Worm (Caenorhabditis elegans) whole organism, L3 larva: Measurements from ENCODE around the gene znf-782.

Source experiments
- R02D3.7 ChIP-seq: fragments of 150-350 bp; optimal IDR thresholded peaks from 2 replicates; lab custom pipeline; 2014; ENCODE audit warnings: missing biosample characterization, missing genetic modification characterization
- ZK546.5 ChIP-seq: sonication (generic microtip); optimal IDR thresholded peaks from 2 replicates; lab custom pipeline; 2017; ENCODE audit warnings: missing biosample characterization, missing genetic modification characterization
- aly-2 ChIP-seq: fragments of 150-350 bp; optimal IDR thresholded peaks from 2 replicates; lab custom pipeline; 2014; ENCODE audit warnings: missing biosample characterization, missing genetic modification characterization
- ama-1 ChIP-seq: fragments of 150-350 bp; optimal IDR thresholded peaks from 2 replicates; lab custom pipeline; 2018
- ceh-16 ChIP-seq: sonication (generic microtip); optimal IDR thresholded peaks from 2 replicates; lab custom pipeline; 2017; ENCODE audit warnings: missing biosample characterization, missing genetic modification characterization
- ceh-28 ChIP-seq: fragments of 150-350 bp; optimal IDR thresholded peaks from 2 replicates; lab custom pipeline; 2014; ENCODE audit warnings: missing biosample characterization, missing genetic modification reagents, missing genetic modification characterization
- daf-12 ChIP-seq: fragments of 150-350 bp; optimal IDR thresholded peaks from 2 replicates; lab custom pipeline; 2014; ENCODE audit warnings: missing biosample characterization, missing genetic modification reagents, missing genetic modification characterization
- egl-5 ChIP-seq: fragments of 150-350 bp; optimal IDR thresholded peaks from 2 replicates; lab custom pipeline; 2017; ENCODE audit warnings: missing biosample characterization, missing genetic modification reagents, missing genetic modification characterization, inconsistent platforms
- elt-1 ChIP-seq: fragments of 150-350 bp; optimal IDR thresholded peaks from 2 replicates; lab custom pipeline; 2014; ENCODE audit warnings: missing biosample characterization, missing genetic modification characterization
- elt-2 ChIP-seq: sonication (generic microtip); optimal IDR thresholded peaks from 2 replicates; lab custom pipeline; 2016; ENCODE audit warnings: missing genetic modification reagents, mild to moderate bottlenecking, missing genetic modification characterization, missing compliant biosample characterization
- elt-3 ChIP-seq, 3 experiments: fragments of 150-350 bp in 1 of 3; sonication (generic microtip) in 2 of 3; optimal IDR thresholded peaks; 2 replicates in 2 of 3; 4 replicates in 1 of 3; lab custom pipeline; 2014 to 2017; ENCODE audit warnings: missing biosample characterization in 3 of 3, missing genetic modification characterization in 3 of 3
- eor-1 ChIP-seq, 2 experiments: fragments of 150-350 bp; optimal IDR thresholded peaks; 2 replicates each; lab custom pipeline; 2014 to 2018; ENCODE audit warnings: missing biosample characterization in 2 of 2, missing genetic modification characterization in 2 of 2
- fkh-10 ChIP-seq: sonication (generic microtip); optimal IDR thresholded peaks from 2 replicates; lab custom pipeline; 2017; ENCODE audit warnings: missing biosample characterization, missing genetic modification reagents, missing genetic modification characterization
- fkh-2 ChIP-seq: fragments of 150-350 bp; optimal IDR thresholded peaks from 2 replicates; lab custom pipeline; 2014; ENCODE audit warnings: missing biosample characterization, missing genetic modification reagents, missing genetic modification characterization
- hmg-11 ChIP-seq: sonication (generic microtip); optimal IDR thresholded peaks from 2 replicates; lab custom pipeline; 2016; ENCODE audit warnings: missing genetic modification characterization, missing compliant biosample characterization
- jun-1 ChIP-seq: fragments of 150-350 bp; optimal IDR thresholded peaks from 2 replicates; lab custom pipeline; 2014; ENCODE audit warnings: missing biosample characterization, missing genetic modification reagents, missing genetic modification characterization
- lin-15B ChIP-seq: fragments of 150-350 bp; optimal IDR thresholded peaks from 2 replicates; lab custom pipeline; 2014; ENCODE audit warnings: missing biosample characterization, missing genetic modification characterization
- lin-39 ChIP-seq: fragments of 150-350 bp; optimal IDR thresholded peaks from 2 replicates; lab custom pipeline; 2018; ENCODE audit warnings: missing biosample characterization, missing genetic modification reagents, missing genetic modification characterization
- lsy-12 ChIP-seq: sonication (generic microtip); optimal IDR thresholded peaks from 2 replicates; lab custom pipeline; 2016; ENCODE audit warnings: mild to moderate bottlenecking, missing genetic modification characterization, missing compliant biosample characterization
- mdl-1 ChIP-seq: fragments of 150-350 bp; optimal IDR thresholded peaks from 2 replicates; lab custom pipeline; 2014; ENCODE audit warnings: missing biosample characterization, missing genetic modification characterization
- mml-1 ChIP-seq: fragments of 150-350 bp; sonication (generic microtip); optimal IDR thresholded peaks from 3 replicates; lab custom pipeline; 2014; ENCODE audit warnings: missing biosample characterization, missing genetic modification characterization
- nfya-1 ChIP-seq: sonication (generic microtip); optimal IDR thresholded peaks from 2 replicates; lab custom pipeline; 2017; ENCODE audit warnings: missing genetic modification characterization, mild to moderate bottlenecking, missing compliant biosample characterization, antibody characterized with exemption, moderate library complexity; ENCODE audit not compliant: insufficient read depth
- nhr-23 ChIP-seq: fragments of 150-350 bp; optimal IDR thresholded peaks from 2 replicates; lab custom pipeline; 2014; ENCODE audit warnings: missing biosample characterization, missing genetic modification reagents, missing genetic modification characterization
- nhr-25 ChIP-seq: sonication (generic microtip); optimal IDR thresholded peaks from 2 replicates; lab custom pipeline; 2017; ENCODE audit warnings: missing biosample characterization, missing genetic modification characterization
- nhr-67 ChIP-seq: fragments of 150-350 bp; optimal IDR thresholded peaks from 2 replicates; lab custom pipeline; 2014; ENCODE audit warnings: missing biosample characterization, missing genetic modification characterization
- pha-4 ChIP-seq: fragments of 150-350 bp; optimal IDR thresholded peaks from 2 replicates; lab custom pipeline; 2014; ENCODE audit warnings: missing biosample characterization, missing genetic modification reagents, missing genetic modification characterization
- pqm-1 ChIP-seq: fragments of 150-350 bp; optimal IDR thresholded peaks from 2 replicates; lab custom pipeline; 2017; ENCODE audit warnings: missing biosample characterization, missing genetic modification characterization, inconsistent platforms
- sea-2 ChIP-seq: fragments of 150-350 bp; sonication (generic microtip); optimal IDR thresholded peaks from 4 replicates; lab custom pipeline; 2014; ENCODE audit warnings: missing biosample characterization, missing genetic modification reagents, missing genetic modification characterization
- skn-1 ChIP-seq: fragments of 150-350 bp; optimal IDR thresholded peaks from 2 replicates; lab custom pipeline; 2014; ENCODE audit warnings: missing biosample characterization, missing genetic modification characterization
- snpc-4 ChIP-seq: fragments of 150-350 bp; optimal IDR thresholded peaks from 2 replicates; lab custom pipeline; 2014; ENCODE audit warnings: missing biosample characterization, missing genetic modification characterization
- tbx-2 ChIP-seq: sonication (generic microtip); optimal IDR thresholded peaks from 2 replicates; lab custom pipeline; 2016; ENCODE audit warnings: mild to moderate bottlenecking, missing genetic modification characterization, missing compliant biosample characterization
- unc-39 ChIP-seq: sonication (generic microtip); optimal IDR thresholded peaks from 4 replicates; lab custom pipeline; 2017; ENCODE audit warnings: missing biosample characterization, missing genetic modification characterization
- unc-62 ChIP-seq: fragments of 150-350 bp; sonication (generic microtip); optimal IDR thresholded peaks from 4 replicates; lab custom pipeline; 2014; ENCODE audit warnings: missing biosample characterization, missing genetic modification reagents, missing genetic modification characterization
- ztf-4 ChIP-seq: fragments of 150-350 bp; optimal IDR thresholded peaks from 2 replicates; lab custom pipeline; 2014; ENCODE audit warnings: missing biosample characterization, missing genetic modification characterization

Gene znf-782

DNA sequence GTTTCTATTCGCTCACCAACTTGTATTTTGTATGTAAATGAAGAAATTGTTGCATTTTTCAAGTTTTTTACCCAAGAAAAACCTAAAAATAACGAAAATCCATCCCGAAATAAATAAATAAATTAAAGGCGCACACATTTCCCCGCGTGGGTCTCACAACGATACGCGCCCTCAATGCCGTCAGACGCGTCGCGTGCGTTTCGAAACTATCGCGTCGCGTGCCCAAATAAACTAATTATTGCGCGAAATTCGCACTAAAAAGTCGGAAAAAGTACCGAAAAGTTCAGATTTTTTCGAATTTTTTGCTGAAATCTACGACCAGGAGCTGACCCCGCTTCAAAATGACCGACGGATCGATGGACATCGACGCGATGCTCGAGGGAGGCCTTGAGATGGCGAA lies 54.9 kb downstream of the znf-782 start, which contains the start of gene rbm-39:
Gene rbm-39, plus strand, starts transcription at position 178 of the 400 bp plus-strand sequence.
- TF ChIP-seq mml-1 (tag; lab: Kevin White, UChicago) (no peak), egl-5 (tag; lab: Kevin White, UChicago) (peak; percentile 99), unc-39 (tag; lab: Kevin White, UChicago) (no peak), ceh-28 (tag; lab: Kevin White, UChicago) (peak; percentile 24), ama-1 (peak; percentile 94), nfya-1 (tag; lab: Kevin White, UChicago) (peak; percentile 86), jun-1 (peak; percentile 54), nhr-25 (tag; lab: Kevin White, UChicago) (peak; percentile 71), elt-2 (tag; lab: Kevin White, UChicago) (peak; percentile 54), hmg-11 (tag; lab: Kevin White, UChicago) (peak; percentile 63), lsy-12 (tag; lab: Kevin White, UChicago) (peak; percentile 63), unc-62 (GFP tag; lab: Kevin White, UChicago) (no peak), ceh-16 (tag; lab: Kevin White, UChicago) (no peak), skn-1 (tag; lab: Kevin White, UChicago) (peak; percentile 87), lin-39 (peak; percentile 95), fkh-10 (peak; percentile 35), pha-4 (tag; lab: Kevin White, UChicago) (peak; percentile 95), R02D3.7 (tag; lab: Kevin White, UChicago) (peak; percentile 66), aly-2 (tag; lab: Kevin White, UChicago) (no peak), lin-15B (peak; percentile 93), tbx-2 (peak; percentile 21), fkh-2 (tag; lab: Kevin White, UChicago) (no peak), ztf-4 (tag; lab: Kevin White, UChicago) (peak; percentile 56), nhr-23 (tag; lab: Kevin White, UChicago) (peak; percentile 84), pqm-1 (tag; lab: Kevin White, UChicago) (peak; percentile 3), snpc-4 (tag; lab: Kevin White, UChicago) (peak; percentile 70), eor-1 (tag; optimal IDR thresholded peaks at IDR 0.05; lab: Kevin White, UChicago) (no peak), mdl-1 (tag; lab: Kevin White, UChicago) (peak; percentile 26)

DNA sequence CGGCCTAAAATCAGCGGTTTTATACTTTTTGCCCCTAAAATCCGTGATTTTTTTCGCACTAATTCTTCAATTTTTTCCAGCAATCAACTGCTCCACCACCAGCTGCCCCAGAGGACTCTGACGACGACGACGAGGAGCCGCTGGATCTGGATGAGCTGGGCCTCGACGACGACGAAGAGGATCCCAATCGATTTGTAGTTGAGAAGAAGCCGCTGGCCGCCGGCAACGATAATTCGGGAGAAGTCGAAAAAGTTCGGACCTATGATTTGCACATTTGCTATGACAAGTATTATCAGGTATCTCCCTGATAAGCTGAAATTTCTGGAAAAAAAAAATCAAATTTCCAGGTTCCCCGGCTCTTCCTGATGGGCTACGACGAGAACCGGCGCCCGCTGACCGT lies 55.5 kb downstream of the znf-782 start:
- TF ChIP-seq mdl-1 (tag; lab: Kevin White, UChicago) (no peak), elt-1 (tag; lab: Kevin White, UChicago) (no peak), lsy-12 (tag; lab: Kevin White, UChicago) (no peak)

DNA sequence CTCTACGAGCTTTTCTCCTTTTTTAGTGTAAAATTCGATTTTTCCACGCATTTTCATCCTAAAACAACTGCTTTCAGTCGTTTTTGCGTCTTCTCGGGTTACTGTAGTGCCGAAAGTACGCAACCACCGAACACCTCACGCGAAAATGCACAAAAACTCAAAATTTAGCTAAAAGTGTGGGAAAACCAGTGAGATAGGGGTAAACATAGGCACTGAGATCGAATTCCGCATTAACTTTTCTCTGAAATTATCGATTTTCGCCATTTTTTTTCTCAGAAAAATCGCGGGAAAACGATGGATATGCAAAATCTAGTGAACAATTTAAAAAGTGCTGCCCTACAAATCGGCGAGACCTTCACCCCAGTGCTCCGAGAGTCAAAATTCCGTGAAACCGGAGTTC lies 57.1 kb downstream of the znf-782 start, which contains the start of gene atg-3:
Gene atg-3, plus strand, starts transcription at position 301 of the 400 bp plus-strand sequence.
- TF ChIP-seq sea-2 (GFP tag; lab: Kevin White, UChicago): no peak
- no peak for TF ChIP-seq nhr-67 (tag; lab: Kevin White, UChicago)

DNA sequence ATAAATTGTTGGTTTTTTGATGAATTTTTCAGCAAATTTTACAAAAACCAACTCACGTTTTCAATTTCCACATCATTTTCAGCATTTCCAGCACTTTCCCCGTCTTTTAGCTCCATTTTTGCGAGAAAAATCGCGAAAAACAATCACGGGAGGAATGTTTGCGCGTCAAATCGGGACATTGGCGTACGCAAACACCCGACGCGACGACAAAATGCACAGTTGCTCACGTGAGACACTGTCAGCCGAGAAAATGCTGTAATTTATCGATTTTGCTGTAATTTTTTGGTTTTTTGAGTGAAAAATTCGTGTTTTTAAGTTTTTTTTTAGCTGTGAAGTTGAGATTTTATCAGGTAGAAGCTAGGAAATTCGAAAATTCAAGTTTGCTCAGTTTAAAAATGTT lies 57.8 kb downstream of the znf-782 start, which contains the start of gene Y55F3AM.9:
Gene Y55F3AM.9, minus strand, starts transcription at position 189 of the 400 bp plus-strand sequence.
- TF ChIP-seq ceh-28 (tag; lab: Kevin White, UChicago) (peak; percentile 47), lin-15B (peak; percentile 58), nfya-1 (tag; lab: Kevin White, UChicago) (peak; percentile 42), lin-39 (no peak), mdl-1 (tag; lab: Kevin White, UChicago) (no peak), elt-3 (tag; optimal IDR thresholded peaks at IDR 0.05; lab: Kevin White, UChicago) (no peak), ZK546.5 (tag; lab: Kevin White, UChicago) (no peak), pha-4 (tag; lab: Kevin White, UChicago) (peak; percentile 48), egl-5 (tag; lab: Kevin White, UChicago) (peak; percentile 66), ama-1 (no peak), daf-12 (no peak)
- TF ChIP-seq, all 47 proteins: peak for 5
